Fruit fly (Drosophila melanogaster) whole organism, embryonic: ENCODE results near the gene pck.

Experiments used
- Asciz ChIP-seq: fragments of 200-800 bp; sonication (Bioruptor generic); optimal IDR thresholded peaks from 2 replicates; lab custom pipeline; 2017; ENCODE audit warnings: missing biosample characterization, mild to moderate bottlenecking, missing genetic modification characterization, missing genetic modification reagents
- BEAF-32 ChIP-seq: fragments of 200-800 bp; sonication (Bioruptor generic); optimal IDR thresholded peaks from 3 replicates; lab custom pipeline; 2017; ENCODE audit warnings: missing biosample characterization, missing genetic modification characterization, mild to moderate bottlenecking, moderate library complexity, missing genetic modification reagents
- CG10274 ChIP-seq: fragments of 200-800 bp; sonication (Bioruptor generic); optimal IDR thresholded peaks from 3 replicates; lab custom pipeline; 2017; ENCODE audit warnings: missing biosample characterization, mild to moderate bottlenecking, missing genetic modification characterization
- CG10543 ChIP-seq: fragments of 200-800 bp; sonication (Bioruptor generic); optimal IDR thresholded peaks from 3 replicates; lab custom pipeline; 2017; ENCODE audit warnings: missing biosample characterization, mild to moderate bottlenecking, missing genetic modification characterization, moderate library complexity
- CG11695 ChIP-seq: fragments of 200-800 bp; sonication (Bioruptor generic); IDR thresholded peaks from 3 replicates; pipeline ENCODE4 v1.3.6; 2022; ENCODE audit warnings: missing biosample characterization, missing genetic modification characterization
- CG12104 ChIP-seq: fragments of 200-800 bp; sonication (Bioruptor generic); optimal IDR thresholded peaks from 3 replicates; lab custom pipeline; 2016; ENCODE audit warnings: missing biosample characterization, missing genetic modification characterization
- CG13296 ChIP-seq: fragments of 200-800 bp; sonication (Bioruptor generic); optimal IDR thresholded peaks from 3 replicates; lab custom pipeline; 2018; ENCODE audit warnings: missing biosample characterization, mild to moderate bottlenecking, missing genetic modification characterization
- CG30020 ChIP-seq: fragments of 200-800 bp; optimal IDR thresholded peaks from 2 replicates; lab custom pipeline; 2019; ENCODE audit warnings: missing biosample characterization, mild to moderate bottlenecking, missing genetic modification characterization, moderate library complexity
- CG34376 ChIP-seq: fragments of 200-800 bp; sonication (Bioruptor generic); optimal IDR thresholded peaks from 2 replicates; lab custom pipeline; 2018; ENCODE audit warnings: missing biosample characterization, mild to moderate bottlenecking, missing genetic modification characterization
- CG5953 ChIP-seq: fragments of 200-800 bp; sonication (Bioruptor generic); IDR thresholded peaks from 2 replicates; pipeline ENCODE4 v1.3.6; 2022; ENCODE audit warnings: missing biosample characterization, missing genetic modification characterization
- CG7357 ChIP-seq: fragments of 200-800 bp; sonication (Bioruptor generic); IDR thresholded peaks from 3 replicates; pipeline ENCODE4 v1.3.6; 2022; ENCODE audit warnings: missing biosample characterization, missing genetic modification characterization
- CG9727 ChIP-seq: fragments of 200-800 bp; sonication (Bioruptor generic); optimal IDR thresholded peaks from 3 replicates; lab custom pipeline; 2017; ENCODE audit warnings: missing biosample characterization, mild to moderate bottlenecking, missing genetic modification characterization
- Camta ChIP-seq: fragments of 200-800 bp; sonication (Bioruptor generic); optimal IDR thresholded peaks from 2 replicates; lab custom pipeline; 2016; ENCODE audit warnings: missing biosample characterization, missing genetic modification characterization
- Dek ChIP-seq: fragments of 200-800 bp; sonication (Bioruptor generic); optimal IDR thresholded peaks from 3 replicates; lab custom pipeline; 2019; ENCODE audit warnings: missing biosample characterization, mild to moderate bottlenecking, missing genetic modification characterization, moderate library complexity
- Dip3 ChIP-seq: fragments of 200-800 bp; sonication (Bioruptor generic); optimal IDR thresholded peaks from 3 replicates; lab custom pipeline; 2016; ENCODE audit warnings: missing biosample characterization, missing genetic modification characterization
- Dref ChIP-seq: fragments of 200-800 bp; sonication (Bioruptor generic); IDR thresholded peaks from 2 replicates; pipeline ENCODE4 v1.3.6; 2022; ENCODE audit warnings: missing biosample characterization, missing genetic modification characterization
- Eip74EF ChIP-seq, 2 experiments: fragments of 200-800 bp in 1 of 2; fragments of >200 bp in 1 of 2; sonication (Bioruptor generic) in 1 of 2; optimal IDR thresholded peaks; 2 replicates each; lab custom pipeline; 2017 to 2019; ENCODE audit warnings: missing biosample characterization in 2 of 2, missing genetic modification characterization in 2 of 2, mild to moderate bottlenecking in 1 of 2, moderate library complexity in 1 of 2
- Fer1 ChIP-seq: fragments of 200-800 bp; sonication (Bioruptor generic); optimal IDR thresholded peaks from 2 replicates; lab custom pipeline; 2017; ENCODE audit warnings: missing biosample characterization, mild to moderate bottlenecking, missing genetic modification characterization
- H15 ChIP-seq: fragments of 200-800 bp; sonication (Bioruptor generic); IDR thresholded peaks from 3 replicates; pipeline ENCODE4 v1.3.6; 2022; ENCODE audit warnings: missing biosample characterization, missing genetic modification characterization
- HLH3B ChIP-seq: fragments of 200-800 bp; sonication (Bioruptor generic); IDR thresholded peaks from 2 replicates; pipeline ENCODE4 v1.3.6; 2022; ENCODE audit warnings: missing biosample characterization, missing genetic modification characterization
- HLHmδ ChIP-seq: fragments of 200-800 bp; sonication (Bioruptor generic); optimal IDR thresholded peaks from 2 replicates; lab custom pipeline; 2018; ENCODE audit warnings: missing biosample characterization, mild to moderate bottlenecking, missing genetic modification characterization, moderate library complexity
- Med ChIP-seq: fragments of 200-800 bp; sonication (Bioruptor generic); peaks from one replicate; lab custom pipeline; 2016; ENCODE audit warnings: missing biosample characterization, missing genetic modification characterization, mild to moderate bottlenecking, inconsistent platforms, moderate library complexity
- Meics ChIP-seq: fragments of 200-800 bp; sonication (Bioruptor generic); optimal IDR thresholded peaks from 2 replicates; lab custom pipeline; 2017; ENCODE audit warnings: missing biosample characterization, mild to moderate bottlenecking, missing genetic modification characterization
- Myb ChIP-seq: fragments of 200-800 bp; sonication (Bioruptor generic); optimal IDR thresholded peaks from 2 replicates; lab custom pipeline; 2016; ENCODE audit warnings: missing biosample characterization, missing genetic modification characterization
- Ptx1 ChIP-seq: fragments of 200-800 bp; sonication (Bioruptor generic); IDR thresholded peaks from 2 replicates; pipeline ENCODE4 v1.3.6; 2022; ENCODE audit warnings: missing biosample characterization, missing genetic modification characterization
- Ravus ChIP-seq: fragments of 200-800 bp; sonication (Bioruptor generic); IDR thresholded peaks from 2 replicates; pipeline ENCODE4 v1.3.6; 2022; ENCODE audit warnings: missing biosample characterization, missing genetic modification characterization
- Rfx ChIP-seq: fragments of 200-800 bp; sonication (Bioruptor generic); IDR thresholded peaks from 2 replicates; pipeline ENCODE4 v1.3.6; 2022; ENCODE audit warnings: missing biosample characterization, missing genetic modification characterization
- Scr ChIP-seq: fragments of 200-800 bp; sonication (Bioruptor generic); IDR thresholded peaks from 2 replicates; pipeline ENCODE4 v1.3.6; 2022; ENCODE audit warnings: missing biosample characterization, missing genetic modification characterization; ENCODE audit not compliant: partially characterized antibody
- Trl ChIP-seq, 3 experiments: fragments of >200 bp in 2 of 3; fragments of 200-800 bp in 1 of 3; sonication (Bioruptor generic) in 1 of 3; optimal IDR thresholded peaks; 2 replicates in 1 of 3; 3 replicates in 2 of 3; lab custom pipeline; 2016 to 2017; ENCODE audit warnings: missing biosample characterization in 1 of 3, missing genetic modification characterization in 1 of 3
- YL-1 ChIP-seq: fragments of 200-800 bp; sonication (Bioruptor generic); optimal IDR thresholded peaks from 3 replicates; lab custom pipeline; 2017; ENCODE audit warnings: missing biosample characterization, mild to moderate bottlenecking, missing genetic modification characterization
- bcd ChIP-seq: fragments of 200-800 bp; sonication (Bioruptor generic); optimal IDR thresholded peaks from 2 replicates; lab custom pipeline; 2017; ENCODE audit warnings: missing biosample characterization, mild to moderate bottlenecking, missing genetic modification characterization
- crp ChIP-seq, 2 experiments: fragments of 200-800 bp; sonication (Bioruptor generic); optimal IDR thresholded peaks; 2 replicates in 1 of 2; 3 replicates in 1 of 2; lab custom pipeline; 2017; ENCODE audit warnings: missing biosample characterization in 2 of 2, missing genetic modification characterization in 2 of 2, mild to moderate bottlenecking in 1 of 2, moderate library complexity in 1 of 2
- dati ChIP-seq: fragments of 200-800 bp; sonication (Bioruptor generic); IDR thresholded peaks from 2 replicates; pipeline ENCODE4 v1.3.6; 2022; ENCODE audit warnings: missing biosample characterization, missing genetic modification characterization
- eve ChIP-seq, 2 experiments: fragments of >200 bp; optimal IDR thresholded peaks; 2 replicates each; lab custom pipeline; 2017; ENCODE audit warnings: missing biosample characterization in 2 of 2, missing genetic modification characterization in 2 of 2
- nom ChIP-seq: fragments of 200-800 bp; sonication (Bioruptor generic); optimal IDR thresholded peaks from 2 replicates; lab custom pipeline; 2017; ENCODE audit warnings: missing biosample characterization, missing genetic modification characterization, mild to moderate bottlenecking, moderate library complexity, missing genetic modification reagents
- pan ChIP-seq, 4 experiments: fragments of >200 bp in 3 of 4; fragments of 200-800 bp in 1 of 4; sonication (Bioruptor generic) in 1 of 4; optimal IDR thresholded peaks in 3 of 4; IDR thresholded peaks in 1 of 4; 2 replicates each; pipeline versions ENCODE4 v1.3.6 to Lab custom; 2017 to 2022; ENCODE audit warnings: missing biosample characterization in 2 of 4, missing genetic modification characterization in 2 of 4, mixed read lengths in 1 of 4
- pros ChIP-seq: fragments of 200-800 bp; sonication (Bioruptor generic); optimal IDR thresholded peaks from 3 replicates; lab custom pipeline; 2019; ENCODE audit warnings: missing biosample characterization, mild to moderate bottlenecking, missing genetic modification characterization, moderate library complexity
- pum ChIP-seq: fragments of 200-800 bp; sonication (Bioruptor generic); optimal IDR thresholded peaks from 2 replicates; lab custom pipeline; 2016; ENCODE audit warnings: missing biosample characterization, missing genetic modification characterization

The pck gene

dm6 chrX:1466505-1467381 lies 3.7 kb upstream of the pck start (continued):
- TF ChIP-seq CG10543 (GFP tag; lab: Kevin White, UChicago): peak; percentile 68
- TF ChIP-seq crp (GFP tag; optimal IDR thresholded peaks at IDR 0.05; lab: Kevin White, UChicago): peak in 1 of 2 experiments; percentile 71
- TF ChIP-seq CG9727 (GFP tag; lab: Kevin White, UChicago): no peak
- TF ChIP-seq BEAF-32: peak; percentile 3
- peak; percentile 5 for TF ChIP-seq CG13296
- TF ChIP-seq Trl (optimal IDR thresholded peaks at IDR 0.05; lab: Kevin White, UChicago): peak in 1 of 2 experiments; percentile 22
- TF ChIP-seq Trl (GFP tag; optimal IDR thresholded peaks at IDR 0.05; lab: Kevin White, UChicago): no peak
- TF ChIP-seq Eip74EF (GFP tag; optimal IDR thresholded peaks at IDR 0.05; lab: Kevin White, UChicago): peak in 1 of 2 experiments; percentile 36
- peak; percentile 13; the same call in 1 of the 2 replicates for TF ChIP-seq Scr (GFP tag; lab: Robert Waterston, UW)
- peak; percentile 29 for TF ChIP-seq Meics (GFP tag; lab: Kevin White, UChicago)
- no peak for TF ChIP-seq nom (GFP tag; lab: Kevin White, UChicago)
- peak; percentile 87 for TF ChIP-seq Med (GFP tag; lab: Kevin White, UChicago)
- TF ChIP-seq bcd (GFP tag; lab: Kevin White, UChicago): peak; percentile 24
- peak; percentile 25; the same call in 1 of the 2 replicates for TF ChIP-seq Rfx (GFP tag; lab: Robert Waterston, UW)
- no peak for TF ChIP-seq eve (GFP tag; optimal IDR thresholded peaks at IDR 0.05; lab: Kevin White, UChicago)
- no peak for TF ChIP-seq Ravus
- TF ChIP-seq pan (optimal IDR thresholded peaks at IDR 0.05; lab: Kevin White, UChicago): no peak
- no peak for TF ChIP-seq pan (GFP tag; optimal IDR thresholded peaks at IDR 0.05 in 1 of 2, IDR thresholded peaks at IDR 0.05 in 1 of 2)
- TF ChIP-seq HLHmδ: no peak
- peak; percentile 33 for TF ChIP-seq Fer1 (GFP tag; lab: Kevin White, UChicago)

dm6 chrX:1467382-1467592 lies 3.2 kb upstream of the pck start, which contains the start of gene CG14778:
TSS of gene CG14778 (plus strand) at chrX:1467493.
- no peak for TF ChIP-seq Dek
- TF ChIP-seq Ptx1 (GFP tag; lab: Robert Waterston, UW): no peak
- no peak for TF ChIP-seq Dref
- TF ChIP-seq pros (GFP tag; lab: Kevin White, UChicago): no peak
- TF ChIP-seq Camta (GFP tag; lab: Kevin White, UChicago): no peak
- no peak for TF ChIP-seq CG10274 (GFP tag; lab: Kevin White, UChicago)
- TF ChIP-seq CG12104 (GFP tag; lab: Kevin White, UChicago): no peak
- no peak for TF ChIP-seq CG11695 (GFP tag; lab: Robert Waterston, UW)
- TF ChIP-seq, all 482 proteins: peak for 0

dm6 chrX:1469717-1470116 lies 749 bp upstream of the pck start, which contains the start of gene CG32808:
TSS of gene CG32808 (minus strand) at chrX:1469817.
- TF ChIP-seq Asciz (GFP tag; lab: Kevin White, UChicago) (no peak), Dip3 (no peak), pum (GFP tag; lab: Kevin White, UChicago) (no peak), YL-1 (GFP tag; lab: Kevin White, UChicago) (no peak), Myb (GFP tag; lab: Kevin White, UChicago) (no peak), CG30020 (tag; lab: Kevin White, UChicago) (no peak), nom (GFP tag; lab: Kevin White, UChicago) (no peak), HLH3B (no peak), H15 (GFP tag; lab: Robert Waterston, UW) (no peak), dati (GFP tag; lab: Robert Waterston, UW) (no peak), CG5953 (GFP tag; lab: Robert Waterston, UW) (no peak), CG34376 (GFP tag; lab: Kevin White, UChicago) (no peak), CG7357 (GFP tag; lab: Robert Waterston, UW) (no peak)
